Fruit fly (Drosophila melanogaster) whole organism, adult: ENCODE measurements around the gene CG6839.

Source experiments
- CG33017 ChIP-seq: fragments of 200-800 bp; sonication (Bioruptor generic); optimal IDR thresholded peaks from 2 replicates; lab custom pipeline; 2018; ENCODE audit warnings: missing biosample characterization, mild to moderate bottlenecking, missing genetic modification characterization, moderate library complexity
- Mnt ChIP-seq: fragments of 200-800 bp; sonication (Bioruptor generic); optimal IDR thresholded peaks from 2 replicates; lab custom pipeline; 2016; ENCODE audit warnings: missing biosample characterization, mild to moderate bottlenecking, missing genetic modification characterization

dm6 chr3L:18946956-18947355 is 29.6 kb downstream of the CG6839 start:
- TF ChIP-seq Mnt (GFP tag; lab: Kevin White, UChicago), result no peak
- no peak for TF ChIP-seq CG33017 (tag; lab: Kevin White, UChicago)
